Fruit fly (Drosophila melanogaster) whole organism, larva: Measurements from ENCODE around the gene Ttc26.

ENCODE experiments used
- noc ChIP-seq: fragments of 200-800 bp; sonication (Bioruptor generic); optimal IDR thresholded peaks from 3 replicates; lab custom pipeline; 2019; ENCODE audit warnings: missing biosample characterization, mild to moderate bottlenecking, missing genetic modification characterization, moderate library complexity

Gene Ttc26

DNA sequence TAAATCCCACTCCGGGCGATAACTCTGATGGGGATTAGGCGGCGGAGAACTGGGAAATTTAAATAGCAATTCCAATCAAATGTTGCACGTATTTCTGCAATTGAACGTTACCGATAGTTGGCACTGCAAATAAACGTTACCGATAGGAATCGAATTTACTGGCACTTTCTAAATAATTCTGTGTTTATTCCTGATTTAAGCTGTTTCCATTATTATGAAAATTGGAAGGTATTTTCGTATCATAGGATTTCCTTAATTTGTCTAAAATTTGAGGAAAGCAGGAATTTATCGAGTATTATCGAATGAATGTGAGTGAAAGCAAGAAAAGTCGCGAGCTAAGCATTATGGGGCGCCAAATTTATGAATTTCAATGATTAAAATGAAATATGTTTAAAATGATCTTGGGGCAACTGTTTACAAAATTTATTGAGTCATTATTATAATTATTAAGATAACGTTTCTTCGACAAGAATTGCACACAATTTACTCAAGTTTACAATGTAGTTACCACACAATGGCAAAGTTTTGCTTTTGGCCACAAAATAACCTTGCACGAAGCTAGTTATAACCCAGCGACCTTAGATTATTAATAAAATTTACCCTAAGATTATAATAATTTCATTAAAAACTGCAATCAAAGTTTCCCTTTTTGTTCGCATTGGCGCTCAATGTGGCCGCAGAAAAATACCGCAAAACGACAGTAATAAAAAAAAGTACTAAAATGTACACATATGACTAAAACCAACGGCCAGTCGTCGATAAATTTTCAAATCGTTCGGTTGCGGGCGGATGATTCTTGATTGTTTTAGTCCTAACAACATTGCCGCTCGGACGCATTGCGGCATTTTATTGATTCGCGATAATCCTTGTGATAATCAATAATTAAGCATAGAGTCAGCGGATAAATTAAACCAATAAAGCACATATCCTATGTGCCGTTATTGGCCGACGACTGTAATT is 29.6 kb downstream of the Ttc26 start, which contains the start of gene alpha-Man-IIb:
Gene alpha-Man-IIb (plus strand): TSS at position 747 of the 960 bp plus-strand sequence.
- TF ChIP-seq noc (tag; lab: Kevin White, UChicago), result no peak

dm6 chr3R:15804678-15805077 is 30.5 kb downstream of the Ttc26 start:
- no peak for TF ChIP-seq noc (tag; lab: Kevin White, UChicago)

- TF ChIP-seq noc (tag; lab: Kevin White, UChicago), result no peak
Observed at dm6 chr3R:15806341-15806740, 32.1 kb downstream of the Ttc26 start.

DNA sequence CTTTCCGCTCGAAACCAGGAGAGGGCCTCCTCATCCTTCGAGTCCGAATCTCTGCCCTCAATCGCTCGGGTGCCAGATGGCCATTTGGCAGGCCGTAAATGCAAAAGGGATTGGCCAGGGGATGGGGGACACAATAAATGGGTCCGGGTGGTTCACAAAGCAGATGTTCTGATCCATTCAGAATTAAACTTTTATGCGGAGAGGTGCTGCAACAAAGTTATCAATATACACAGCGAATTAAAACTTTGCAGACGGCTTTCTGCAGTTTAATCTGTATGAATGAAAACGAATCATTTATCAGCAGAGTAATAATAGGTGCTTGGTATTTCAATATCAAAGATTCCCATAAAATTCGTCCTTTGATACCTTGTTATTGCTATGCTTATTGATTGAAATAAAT is 33.1 kb downstream of the Ttc26 start:
- TF ChIP-seq noc (tag; lab: Kevin White, UChicago), result no peak

DNA sequence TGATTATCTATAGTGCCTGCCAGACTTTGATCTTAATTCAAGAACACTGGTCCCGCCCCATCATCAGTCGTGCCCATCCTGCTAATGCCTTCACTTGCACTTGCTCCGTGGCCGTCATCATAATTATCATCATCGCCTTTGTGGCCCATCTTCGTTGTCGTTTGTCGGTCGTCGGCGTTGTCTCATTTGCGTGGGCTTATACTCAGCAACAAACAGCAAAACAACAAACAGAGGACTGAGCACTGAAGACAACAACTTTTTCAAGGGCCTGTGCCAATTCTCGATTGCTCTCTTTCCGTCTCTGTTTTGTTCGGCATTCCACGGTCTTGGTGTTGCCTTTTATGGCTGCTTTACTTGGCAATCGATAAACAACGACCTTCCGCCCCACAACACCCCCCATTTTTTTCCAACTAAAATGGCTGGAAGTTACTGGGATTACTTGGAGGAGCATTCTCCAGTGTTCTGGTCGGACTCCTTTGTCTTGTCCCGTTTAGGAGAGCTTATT is 33.7 kb downstream of the Ttc26 start:
- TF ChIP-seq noc (tag; lab: Kevin White, UChicago), result no peak

DNA sequence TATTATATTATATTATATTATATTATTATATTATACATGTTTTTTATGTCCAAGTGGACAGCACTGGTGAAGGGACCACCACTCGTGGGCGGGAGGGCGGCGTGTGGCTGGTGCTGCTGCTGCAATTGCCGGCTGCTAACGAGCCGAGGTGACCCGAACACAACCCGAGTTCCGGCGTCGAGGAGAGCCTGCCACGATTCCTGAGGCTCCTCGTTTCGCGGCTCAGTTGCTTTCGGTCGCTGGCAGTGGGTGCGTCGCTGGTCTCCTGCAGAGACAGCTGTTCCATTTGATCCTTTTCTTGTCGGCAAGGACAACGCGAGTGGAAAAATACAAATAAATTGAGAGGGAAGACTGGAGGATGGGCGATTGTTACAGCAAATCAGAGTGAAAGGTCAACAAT is 36.2 kb downstream of the Ttc26 start:
- TF ChIP-seq noc (tag; lab: Kevin White, UChicago), result no peak

DNA sequence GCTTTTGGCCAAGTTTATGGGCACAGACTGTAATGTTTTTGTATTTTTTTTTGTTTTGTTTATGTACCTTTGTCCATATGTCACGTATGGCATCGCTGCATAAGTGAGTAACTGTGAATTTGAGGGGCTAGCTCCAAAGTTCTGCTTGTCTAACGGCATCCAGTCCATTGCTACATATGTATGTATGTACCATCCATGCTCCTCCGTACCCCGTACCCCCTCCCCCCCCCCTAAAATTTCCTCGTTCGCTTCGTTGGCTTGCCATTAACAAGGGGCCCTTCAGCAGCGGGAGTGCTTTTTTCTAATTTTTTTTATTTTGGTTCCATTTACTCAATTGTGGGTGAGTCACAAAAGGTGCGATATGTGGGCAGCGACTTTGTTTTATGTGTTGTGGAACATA is 39.9 kb downstream of the Ttc26 start:
- TF ChIP-seq noc (tag; lab: Kevin White, UChicago), result no peak

dm6 chr3R:15816276-15816675 is 42.1 kb downstream of the Ttc26 start:
- TF ChIP-seq noc (tag; lab: Kevin White, UChicago), result no peak

dm6 chr3R:15825521-15825920 is 51.3 kb downstream of the Ttc26 start, which contains the start of gene CG4576:
Gene CG4576, plus strand, starts transcription at chr3R:15825747.
- TF ChIP-seq noc (tag; lab: Kevin White, UChicago), result no peak
